Fruit fly (Drosophila melanogaster) whole organism, embryonic: ENCODE data around the gene Desat2.

Source experiments
- B-H2 ChIP-seq: fragments of 200-800 bp; sonication (Bioruptor generic); optimal IDR thresholded peaks from 2 replicates; lab custom pipeline; 2018; ENCODE audit warnings: missing biosample characterization, mild to moderate bottlenecking, missing genetic modification characterization
- BEAF-32 ChIP-seq: fragments of 200-800 bp; sonication (Bioruptor generic); optimal IDR thresholded peaks from 3 replicates; lab custom pipeline; 2017; ENCODE audit warnings: missing biosample characterization, missing genetic modification characterization, mild to moderate bottlenecking, moderate library complexity, missing genetic modification reagents
- BtbVII ChIP-seq: fragments of 200-800 bp; sonication (Bioruptor generic); optimal IDR thresholded peaks from 3 replicates; lab custom pipeline; 2017; ENCODE audit warnings: missing biosample characterization, mild to moderate bottlenecking, missing genetic modification characterization
- CG10267 ChIP-seq: fragments of 200-800 bp; sonication (Bioruptor generic); optimal IDR thresholded peaks from 2 replicates; lab custom pipeline; 2018; ENCODE audit warnings: missing biosample characterization, mild to moderate bottlenecking, missing genetic modification characterization, moderate library complexity
- CG12155 ChIP-seq: fragments of 200-800 bp; sonication (Bioruptor generic); optimal IDR thresholded peaks from 3 replicates; lab custom pipeline; 2016; ENCODE audit warnings: missing biosample characterization, missing genetic modification characterization
- CG13296 ChIP-seq: fragments of 200-800 bp; sonication (Bioruptor generic); optimal IDR thresholded peaks from 3 replicates; lab custom pipeline; 2018; ENCODE audit warnings: missing biosample characterization, mild to moderate bottlenecking, missing genetic modification characterization
- CG13894 ChIP-seq: fragments of 200-800 bp; sonication (Bioruptor generic); optimal IDR thresholded peaks from 3 replicates; lab custom pipeline; 2018; ENCODE audit warnings: missing biosample characterization, mild to moderate bottlenecking, missing genetic modification characterization, moderate library complexity
- CG14710 ChIP-seq: fragments of 200-800 bp; sonication (Bioruptor generic); optimal IDR thresholded peaks from 3 replicates; lab custom pipeline; 2019; ENCODE audit warnings: missing biosample characterization, mild to moderate bottlenecking, missing genetic modification characterization, moderate library complexity
- CG18619 ChIP-seq: fragments of 200-800 bp; sonication (Bioruptor generic); optimal IDR thresholded peaks from 3 replicates; lab custom pipeline; 2017; ENCODE audit warnings: missing biosample characterization, mild to moderate bottlenecking, missing genetic modification characterization
- CG2120 ChIP-seq: fragments of 200-800 bp; sonication (Bioruptor generic); optimal IDR thresholded peaks from 3 replicates; lab custom pipeline; 2016; ENCODE audit warnings: missing biosample characterization, missing genetic modification characterization
- CG30020 ChIP-seq: fragments of 200-800 bp; optimal IDR thresholded peaks from 2 replicates; lab custom pipeline; 2019; ENCODE audit warnings: missing biosample characterization, mild to moderate bottlenecking, missing genetic modification characterization, moderate library complexity
- CG30431 ChIP-seq: fragments of 200-800 bp; sonication (Bioruptor generic); optimal IDR thresholded peaks from 2 replicates; lab custom pipeline; 2017; ENCODE audit warnings: missing biosample characterization, missing genetic modification characterization
- CG34224 ChIP-seq: fragments of 200-800 bp; sonication (Bioruptor generic); IDR thresholded peaks from 3 replicates; pipeline ENCODE4 v1.3.6; 2022; ENCODE audit warnings: missing biosample characterization, missing genetic modification characterization; ENCODE audit not compliant: partially characterized antibody
- CG34376 ChIP-seq: fragments of 200-800 bp; sonication (Bioruptor generic); optimal IDR thresholded peaks from 2 replicates; lab custom pipeline; 2018; ENCODE audit warnings: missing biosample characterization, mild to moderate bottlenecking, missing genetic modification characterization
- CG6854 ChIP-seq: fragments of 200-800 bp; sonication (Bioruptor generic); optimal IDR thresholded peaks from 3 replicates; lab custom pipeline; 2017; ENCODE audit warnings: missing biosample characterization, mild to moderate bottlenecking, missing genetic modification characterization
- CoRest ChIP-seq: fragments of 200-800 bp; sonication (Bioruptor generic); optimal IDR thresholded peaks from 3 replicates; lab custom pipeline; 2018; ENCODE audit warnings: missing biosample characterization, mild to moderate bottlenecking, missing genetic modification characterization, moderate library complexity
- Dip2 ChIP-seq: fragments of 200-800 bp; sonication (Bioruptor generic); IDR thresholded peaks from 2 replicates; pipeline ENCODE4 v1.3.6; 2022; ENCODE audit warnings: missing biosample characterization, missing genetic modification characterization
- Dref ChIP-seq: fragments of 200-800 bp; sonication (Bioruptor generic); IDR thresholded peaks from 2 replicates; pipeline ENCODE4 v1.3.6; 2022; ENCODE audit warnings: missing biosample characterization, missing genetic modification characterization
- E2f2 ChIP-seq: fragments of 200-800 bp; sonication (Bioruptor generic); IDR thresholded peaks from 2 replicates; pipeline ENCODE4 v1.3.6; 2022; ENCODE audit warnings: missing biosample characterization, missing genetic modification characterization
- Fer1 ChIP-seq: fragments of 200-800 bp; sonication (Bioruptor generic); optimal IDR thresholded peaks from 2 replicates; lab custom pipeline; 2017; ENCODE audit warnings: missing biosample characterization, mild to moderate bottlenecking, missing genetic modification characterization
- H2.0 ChIP-seq: fragments of 200-800 bp; sonication (Bioruptor generic); IDR thresholded peaks from 2 replicates; pipeline ENCODE4 v1.3.6; 2022; ENCODE audit warnings: missing biosample characterization, missing genetic modification characterization
- HLH4C ChIP-seq: fragments of 200-800 bp; sonication (Bioruptor generic); IDR thresholded peaks from 3 replicates; pipeline ENCODE4 v1.3.6; 2022; ENCODE audit warnings: missing biosample characterization, missing genetic modification characterization; ENCODE audit not compliant: partially characterized antibody
- MESR4 ChIP-seq: fragments of 200-800 bp; sonication (Bioruptor generic); optimal IDR thresholded peaks from 2 replicates; lab custom pipeline; 2018; ENCODE audit warnings: missing biosample characterization, mild to moderate bottlenecking, missing genetic modification characterization, moderate library complexity
- Myb ChIP-seq: fragments of 200-800 bp; sonication (Bioruptor generic); optimal IDR thresholded peaks from 2 replicates; lab custom pipeline; 2016; ENCODE audit warnings: missing biosample characterization, missing genetic modification characterization
- Nf-YB ChIP-seq: fragments of 200-800 bp; sonication (Bioruptor generic); optimal IDR thresholded peaks from 3 replicates; lab custom pipeline; 2019; ENCODE audit warnings: missing biosample characterization, mild to moderate bottlenecking, missing genetic modification characterization, moderate library complexity
- Opbp ChIP-seq: fragments of 200-800 bp; sonication (Bioruptor generic); IDR thresholded peaks from 3 replicates; pipeline ENCODE4 v1.3.6; 2022; ENCODE audit warnings: missing biosample characterization, missing genetic modification characterization; ENCODE audit not compliant: partially characterized antibody
- PHDP ChIP-seq: fragments of 200-800 bp; sonication (Bioruptor generic); optimal IDR thresholded peaks from 3 replicates; lab custom pipeline; 2018; ENCODE audit warnings: missing biosample characterization, mild to moderate bottlenecking, missing genetic modification characterization, moderate library complexity
- Xbp1 ChIP-seq: fragments of 200-800 bp; sonication (Bioruptor generic); optimal IDR thresholded peaks from 3 replicates; lab custom pipeline; 2016; ENCODE audit warnings: missing biosample characterization, mild to moderate bottlenecking, missing genetic modification characterization
- YL-1 ChIP-seq: fragments of 200-800 bp; sonication (Bioruptor generic); optimal IDR thresholded peaks from 3 replicates; lab custom pipeline; 2017; ENCODE audit warnings: missing biosample characterization, mild to moderate bottlenecking, missing genetic modification characterization
- bbx ChIP-seq: fragments of 200-800 bp; sonication (Bioruptor generic); IDR thresholded peaks from 2 replicates; pipeline ENCODE4 v1.3.6; 2022; ENCODE audit warnings: missing biosample characterization, missing genetic modification characterization; ENCODE audit not compliant: partially characterized antibody
- bigmax ChIP-seq: fragments of 200-800 bp; sonication (Bioruptor generic); optimal IDR thresholded peaks from 2 replicates; lab custom pipeline; 2018; ENCODE audit warnings: missing biosample characterization, mild to moderate bottlenecking, missing genetic modification characterization
- cas ChIP-seq: fragments of 200-800 bp; sonication (Bioruptor generic); IDR thresholded peaks from 2 replicates; pipeline ENCODE4 v1.3.6; 2022; ENCODE audit warnings: missing biosample characterization, missing genetic modification characterization
- cato ChIP-seq: fragments of 200-800 bp; sonication (Bioruptor generic); optimal IDR thresholded peaks from 2 replicates; lab custom pipeline; 2016; ENCODE audit warnings: missing biosample characterization, missing genetic modification characterization, borderline replicate concordance
- chinmo ChIP-seq: fragments of 200-800 bp; sonication (Bioruptor generic); IDR thresholded peaks from 4 replicates; pipeline ENCODE4 v1.3.6; 2022; ENCODE audit warnings: missing biosample characterization, missing genetic modification characterization; ENCODE audit not compliant: partially characterized antibody
- ftz-f1 ChIP-seq: fragments of 200-800 bp; sonication (Bioruptor generic); optimal IDR thresholded peaks from 2 replicates; lab custom pipeline; 2016; ENCODE audit warnings: missing biosample characterization, missing genetic modification characterization
- jumu ChIP-seq: fragments of 200-800 bp; sonication (Bioruptor generic); optimal IDR thresholded peaks from 3 replicates; lab custom pipeline; 2016; ENCODE audit warnings: missing biosample characterization, missing genetic modification characterization
- kah ChIP-seq: fragments of 200-800 bp; sonication (Bioruptor generic); optimal IDR thresholded peaks from 2 replicates; lab custom pipeline; 2018; ENCODE audit warnings: missing biosample characterization, mild to moderate bottlenecking, missing genetic modification characterization
- knrl ChIP-seq: fragments of 200-800 bp; sonication (Bioruptor generic); IDR thresholded peaks from 3 replicates; pipeline ENCODE4 v1.3.6; 2022; ENCODE audit warnings: missing biosample characterization, missing genetic modification characterization; ENCODE audit not compliant: partially characterized antibody
- nmo ChIP-seq: fragments of 200-800 bp; sonication (Bioruptor generic); optimal IDR thresholded peaks from 2 replicates; lab custom pipeline; 2018; ENCODE audit warnings: missing biosample characterization, mild to moderate bottlenecking, missing genetic modification characterization, moderate library complexity
- ranshi ChIP-seq: fragments of 200-800 bp; sonication (Bioruptor generic); IDR thresholded peaks from 2 replicates; pipeline ENCODE4 v1.3.6; 2022; ENCODE audit warnings: missing biosample characterization, missing genetic modification characterization
- repo ChIP-seq: fragments of 200-800 bp; sonication (Bioruptor generic); optimal IDR thresholded peaks from 2 replicates; lab custom pipeline; 2016; ENCODE audit warnings: missing biosample characterization, missing genetic modification characterization
- tll ChIP-seq, 2 experiments: fragments of 200-800 bp in 1 of 2; fragments of >200 bp in 1 of 2; sonication (Bioruptor generic) in 1 of 2; optimal IDR thresholded peaks; 2 replicates each; lab custom pipeline; 2017 to 2019; ENCODE audit warnings: missing biosample characterization in 2 of 2, missing genetic modification characterization in 2 of 2, mild to moderate bottlenecking in 1 of 2, moderate library complexity in 1 of 2
- tna ChIP-seq: fragments of 200-800 bp; sonication (Bioruptor generic); IDR thresholded peaks from 2 replicates; pipeline ENCODE4 v1.3.6; 2022; ENCODE audit warnings: missing biosample characterization, missing genetic modification characterization; ENCODE audit not compliant: partially characterized antibody
- trem ChIP-seq: fragments of 200-800 bp; optimal IDR thresholded peaks from 3 replicates; lab custom pipeline; 2019; ENCODE audit warnings: missing biosample characterization, mild to moderate bottlenecking, missing genetic modification characterization, moderate library complexity
- unc-4 ChIP-seq: fragments of 200-800 bp; sonication (Bioruptor generic); IDR thresholded peaks from 2 replicates; pipeline ENCODE4 v1.3.6; 2022; ENCODE audit warnings: missing biosample characterization, missing genetic modification characterization; ENCODE audit not compliant: partially characterized antibody
- unpg ChIP-seq: fragments of 200-800 bp; sonication (Bioruptor generic); optimal IDR thresholded peaks from 3 replicates; lab custom pipeline; 2018; ENCODE audit warnings: missing biosample characterization, mild to moderate bottlenecking, missing genetic modification characterization, moderate library complexity
- vvl ChIP-seq: fragments of 200-800 bp; sonication (Bioruptor generic); IDR thresholded peaks from 2 replicates; pipeline ENCODE4 v1.3.6; 2022; ENCODE audit warnings: missing biosample characterization, missing genetic modification characterization
- wek ChIP-seq: fragments of 200-800 bp; sonication (Bioruptor generic); optimal IDR thresholded peaks from 3 replicates; lab custom pipeline; 2018; ENCODE audit warnings: missing biosample characterization, mild to moderate bottlenecking, missing genetic modification characterization, moderate library complexity
- zfh1 ChIP-seq: fragments of 200-800 bp; sonication (Bioruptor generic); IDR thresholded peaks from 3 replicates; pipeline ENCODE4 v1.3.6; 2022; ENCODE audit warnings: missing biosample characterization, missing genetic modification characterization

Desat2 gene

DNA sequence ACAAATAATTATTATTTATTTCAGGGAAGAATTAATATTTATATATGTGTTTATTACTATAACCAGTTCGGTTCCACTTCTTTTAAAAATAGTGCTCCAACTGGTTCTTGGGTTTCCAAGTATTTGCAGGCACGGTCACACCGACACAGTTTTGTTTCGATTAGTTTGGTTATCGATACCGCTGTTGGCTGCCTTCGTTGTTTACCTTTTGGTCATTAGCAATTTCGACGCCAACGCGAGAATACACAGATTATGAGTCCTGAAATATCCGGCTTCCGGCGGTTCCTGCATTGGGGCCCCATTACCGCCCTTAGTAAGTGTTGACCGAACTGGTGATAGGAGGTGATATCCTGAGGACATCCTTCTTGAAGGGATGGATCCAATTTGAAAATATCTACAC, 27.9 kb upstream of the Desat2 start, which contains the start of gene CG5196 (continued):
- TF ChIP-seq CG34224: peak; percentile 81
- TF ChIP-seq knrl: peak; percentile 66
- no peak for TF ChIP-seq CG30431 (GFP tag; lab: Kevin White, UChicago)
- TF ChIP-seq BtbVII (GFP tag; lab: Kevin White, UChicago): no peak
- peak; percentile 38 for TF ChIP-seq Fer1 (GFP tag; lab: Kevin White, UChicago)
- peak; percentile 62 for TF ChIP-seq CG10267
- peak; percentile 5 for TF ChIP-seq CoRest
- peak; percentile 85 for TF ChIP-seq MESR4 (GFP tag; lab: Kevin White, UChicago)
- peak; percentile 12 for TF ChIP-seq Xbp1 (GFP tag; lab: Kevin White, UChicago)
- TF ChIP-seq tll (GFP tag; optimal IDR thresholded peaks at IDR 0.05; lab: Kevin White, UChicago): no peak
- peak; percentile 29 for TF ChIP-seq Nf-YB (GFP tag; lab: Kevin White, UChicago)
- no peak for TF ChIP-seq CG13296
- TF ChIP-seq cas (GFP tag; lab: Robert Waterston, UW): no peak
- TF ChIP-seq H2.0 (GFP tag; lab: Robert Waterston, UW): no peak
- TF ChIP-seq unpg (GFP tag; lab: Kevin White, UChicago): peak; percentile 12
- TF ChIP-seq tna (GFP tag; lab: Robert Waterston, UW): peak; percentile 52
- TF ChIP-seq bigmax (GFP tag; lab: Kevin White, UChicago): peak; percentile 47
- TF ChIP-seq nmo (GFP tag; lab: Kevin White, UChicago): peak; percentile 31
- peak; percentile 36 for TF ChIP-seq CG6854
- peak; percentile 77 for TF ChIP-seq bbx (GFP tag; lab: Robert Waterston, UW)
- no peak for TF ChIP-seq CG12155 (GFP tag; lab: Kevin White, UChicago)
- peak; percentile 9 for TF ChIP-seq repo (GFP tag; lab: Kevin White, UChicago)
- peak; percentile 44; the same call in 1 of the 2 replicates for TF ChIP-seq vvl (GFP tag; lab: Robert Waterston, UW)
- TF ChIP-seq Opbp (GFP tag; lab: Robert Waterston, UW): peak; percentile 72
- TF ChIP-seq wek: peak; percentile 9
- TF ChIP-seq Myb: peak; percentile 15
- TF ChIP-seq jumu (GFP tag; lab: Kevin White, UChicago): peak; percentile 5
- no peak for TF ChIP-seq ftz-f1 (GFP tag; lab: Kevin White, UChicago)
- TF ChIP-seq unc-4 (GFP tag; lab: Robert Waterston, UW): peak; percentile 73
- peak; percentile 51 for TF ChIP-seq B-H2 (GFP tag; lab: Kevin White, UChicago)
- peak; percentile 73 for TF ChIP-seq BEAF-32 (GFP tag; lab: Kevin White, UChicago)
- peak; percentile 87 for TF ChIP-seq E2f2 (GFP tag; lab: Robert Waterston, UW)
- TF ChIP-seq PHDP (tag; lab: Kevin White, UChicago): peak; percentile 40
- peak; percentile 93 for TF ChIP-seq Dref
- TF ChIP-seq HLH4C (GFP tag; lab: Robert Waterston, UW): peak; percentile 70
- peak; percentile 76 for TF ChIP-seq trem (tag; lab: Kevin White, UChicago)
- no peak for TF ChIP-seq cato (GFP tag; lab: Kevin White, UChicago)
- no peak for TF ChIP-seq Dip2
- TF ChIP-seq kah: peak; percentile 17
- peak; percentile 67; the same call in 1 of the 4 replicates for TF ChIP-seq chinmo (GFP tag; lab: Robert Waterston, UW)
- no peak for TF ChIP-seq ranshi (GFP tag; lab: Robert Waterston, UW)
- peak; percentile 51 for TF ChIP-seq CG13894 (tag; lab: Kevin White, UChicago)
- peak; percentile 60 for TF ChIP-seq CG14710 (tag; lab: Kevin White, UChicago)
- TF ChIP-seq CG34376 (GFP tag; lab: Kevin White, UChicago): peak; percentile 23
- peak; percentile 50 for TF ChIP-seq YL-1 (GFP tag; lab: Kevin White, UChicago)
- peak; percentile 23 for TF ChIP-seq CG2120 (GFP tag; lab: Kevin White, UChicago)
- 0 out of 3 replicates have a peak, but pooled peaks have one; percentile 27 for TF ChIP-seq zfh1 (GFP tag; lab: Robert Waterston, UW)
- TF ChIP-seq CG30020 (tag; lab: Kevin White, UChicago): peak; percentile 61
- TF ChIP-seq CG18619 (GFP tag; lab: Kevin White, UChicago): no peak
